Fruit fly (Drosophila melanogaster) whole organism, wandering third instar larva: ENCODE data around the gene Tsp3A.

ENCODE experiments used
- Abd-B ChIP-seq: fragments of >200 bp; optimal IDR thresholded peaks from 2 replicates; lab custom pipeline; 2017; ENCODE audit warnings: missing biosample characterization, missing genetic modification characterization
- CG32264 ChIP-seq: fragments of 200-800 bp; sonication (Bioruptor generic); optimal IDR thresholded peaks from 2 replicates; lab custom pipeline; 2016; ENCODE audit warnings: missing biosample characterization, missing genetic modification characterization
- CG9705 ChIP-seq: fragments of 200-800 bp; sonication (Bioruptor generic); optimal IDR thresholded peaks from 2 replicates; lab custom pipeline; 2018; ENCODE audit warnings: missing biosample characterization, mild to moderate bottlenecking, missing genetic modification characterization
- CrebA ChIP-seq: fragments of 200-800 bp; sonication (Bioruptor generic); optimal IDR thresholded peaks from 2 replicates; lab custom pipeline; 2016; ENCODE audit warnings: missing biosample characterization, mild to moderate bottlenecking, missing genetic modification characterization, borderline replicate concordance
- Dfd ChIP-seq: fragments of >200 bp; optimal IDR thresholded peaks from 2 replicates; lab custom pipeline; 2017; ENCODE audit warnings: missing biosample characterization, missing genetic modification characterization
- GATAd ChIP-seq: sonication (Bioruptor generic); optimal IDR thresholded peaks from 2 replicates; lab custom pipeline; 2016; ENCODE audit warnings: missing biosample characterization, missing genetic modification characterization
- HLH106 ChIP-seq: fragments of 200-800 bp; optimal IDR thresholded peaks from 3 replicates; lab custom pipeline; 2019; ENCODE audit warnings: missing biosample characterization, mild to moderate bottlenecking, missing genetic modification characterization, moderate library complexity
- Hnf4 ChIP-seq: fragments of 200-800 bp; sonication (Bioruptor generic); optimal IDR thresholded peaks from 2 replicates; lab custom pipeline; 2016; ENCODE audit warnings: missing biosample characterization, mild to moderate bottlenecking, missing genetic modification characterization
- Hr78 ChIP-seq: fragments of >200 bp; optimal IDR thresholded peaks from 2 replicates; lab custom pipeline; 2017; ENCODE audit warnings: missing biosample characterization, missing genetic modification characterization
- Hr83 ChIP-seq: fragments of 200-300 bp; sonication (Bioruptor generic); optimal IDR thresholded peaks from 2 replicates; lab custom pipeline; 2016; ENCODE audit warnings: missing biosample characterization, mild to moderate bottlenecking, missing genetic modification characterization, moderate library complexity; ENCODE audit not compliant: poor library complexity, severe bottlenecking
- Jra ChIP-seq: sonication (Bioruptor generic); optimal IDR thresholded peaks from 2 replicates; lab custom pipeline; 2016; ENCODE audit warnings: missing biosample characterization, missing genetic modification characterization
- Mio ChIP-seq: sonication (Bioruptor generic); optimal IDR thresholded peaks from 2 replicates; lab custom pipeline; 2016; ENCODE audit warnings: missing biosample characterization, missing genetic modification characterization
- Myc ChIP-seq: fragments of >200 bp; optimal IDR thresholded peaks from 2 replicates; lab custom pipeline; 2017
- N ChIP-seq: fragments of >200 bp; optimal IDR thresholded peaks from 2 replicates; lab custom pipeline; 2018; ENCODE audit warnings: missing biosample characterization, missing external identifiers, missing genetic modification characterization
- OdsH ChIP-seq: fragments of 200-800 bp; sonication (Bioruptor generic); optimal IDR thresholded peaks from 2 replicates; lab custom pipeline; 2016; ENCODE audit warnings: missing biosample characterization, mild to moderate bottlenecking, missing genetic modification characterization
- Rel ChIP-seq, 2 experiments: fragments of 200-800 bp; sonication (Bioruptor generic) in 1 of 2; optimal IDR thresholded peaks; 2 replicates in 1 of 2; 3 replicates in 1 of 2; lab custom pipeline; 2016 to 2019; ENCODE audit warnings: mild to moderate bottlenecking in 2 of 2, missing biosample characterization in 2 of 2, missing genetic modification characterization in 2 of 2, moderate library complexity in 1 of 2
- Sp1 ChIP-seq: fragments of 200-800 bp; sonication (Bioruptor generic); optimal IDR thresholded peaks from 3 replicates; lab custom pipeline; 2019; ENCODE audit warnings: missing biosample characterization, mild to moderate bottlenecking, missing genetic modification characterization, moderate library complexity
- Vsx2 ChIP-seq: fragments of 200-300, 225-300 bp; sonication (Bioruptor generic); optimal IDR thresholded peaks from 2 replicates; lab custom pipeline; 2018; ENCODE audit warnings: missing biosample characterization, missing genetic modification characterization; ENCODE audit not compliant: partially characterized antibody
- br ChIP-seq: fragments of 200-800 bp; sonication (Bioruptor generic); optimal IDR thresholded peaks from 2 replicates; lab custom pipeline; 2016; ENCODE audit warnings: missing biosample characterization, missing genetic modification characterization
- brk ChIP-seq: fragments of 200-800 bp; sonication (Bioruptor generic); optimal IDR thresholded peaks from 2 replicates; lab custom pipeline; 2016; ENCODE audit warnings: missing biosample characterization, mild to moderate bottlenecking, missing genetic modification characterization
- dl ChIP-seq, 2 experiments: fragments of 175-275, 200-275 bp in 1 of 2; fragments of 200-275 bp in 1 of 2; sonication (Bioruptor generic); optimal IDR thresholded peaks; lab custom pipeline; 2018; ENCODE audit warnings: mild to moderate bottlenecking in 2 of 2, missing biosample characterization in 2 of 2, missing genetic modification characterization in 2 of 2, moderate library complexity in 2 of 2; ENCODE audit not compliant: partially characterized antibody in 2 of 2, insufficient read depth in 1 of 2
- dmrt93B ChIP-seq: fragments of 200-800 bp; sonication (Bioruptor generic); optimal IDR thresholded peaks from 2 replicates; lab custom pipeline; 2018; ENCODE audit warnings: missing biosample characterization, mild to moderate bottlenecking, missing genetic modification characterization
- dsf ChIP-seq: sonication (Bioruptor generic); optimal IDR thresholded peaks from 2 replicates; lab custom pipeline; 2016; ENCODE audit warnings: missing biosample characterization, missing genetic modification characterization, borderline replicate concordance
- ey ChIP-seq: fragments of 200-800 bp; sonication (Bioruptor generic); optimal IDR thresholded peaks from 2 replicates; lab custom pipeline; 2016; ENCODE audit warnings: missing biosample characterization, missing genetic modification characterization
- foxo ChIP-seq, 2 experiments: fragments of 200-800 bp; sonication (Bioruptor generic); optimal IDR thresholded peaks; 2 replicates in 1 of 2; 3 replicates in 1 of 2; lab custom pipeline; 2016 to 2017; ENCODE audit warnings: missing biosample characterization in 2 of 2, missing genetic modification characterization in 2 of 2
- fru ChIP-seq: fragments of 200-800 bp; sonication (Bioruptor generic); optimal IDR thresholded peaks from 3 replicates; lab custom pipeline; 2016; ENCODE audit warnings: missing biosample characterization, mild to moderate bottlenecking, missing genetic modification characterization
- h ChIP-seq: fragments of 200-800 bp; sonication (Bioruptor generic); optimal IDR thresholded peaks from 3 replicates; lab custom pipeline; 2016; ENCODE audit warnings: missing biosample characterization, mild to moderate bottlenecking, missing genetic modification characterization
- jim ChIP-seq: fragments of 175-275, 200-325 bp; sonication (Bioruptor generic); optimal IDR thresholded peaks from 2 replicates; lab custom pipeline; 2016; ENCODE audit warnings: missing biosample characterization, mild to moderate bottlenecking, missing genetic modification characterization
- lola ChIP-seq: fragments of >200 bp; optimal IDR thresholded peaks from 2 replicates; lab custom pipeline; 2017; ENCODE audit warnings: missing biosample characterization, missing genetic modification characterization
- pan ChIP-seq: fragments of >200 bp; optimal IDR thresholded peaks from 2 replicates; lab custom pipeline; 2017
- psq ChIP-seq: fragments of 200-800 bp; sonication (Bioruptor generic); optimal IDR thresholded peaks from 3 replicates; lab custom pipeline; 2017; ENCODE audit warnings: missing biosample characterization, mild to moderate bottlenecking, missing genetic modification characterization, moderate library complexity
- rgr ChIP-seq: fragments of 200-800 bp; sonication (Bioruptor generic); optimal IDR thresholded peaks from 3 replicates; lab custom pipeline; 2016; ENCODE audit warnings: missing biosample characterization, mild to moderate bottlenecking, missing genetic modification characterization
- sage ChIP-seq: fragments of 200-800 bp; sonication (Bioruptor generic); optimal IDR thresholded peaks from 2 replicates; lab custom pipeline; 2016; ENCODE audit warnings: missing biosample characterization, mild to moderate bottlenecking, missing genetic modification characterization
- sv ChIP-seq: fragments of 200-800 bp; sonication (Bioruptor generic); optimal IDR thresholded peaks from 3 replicates; lab custom pipeline; 2016; ENCODE audit warnings: missing biosample characterization, missing genetic modification characterization
- tai ChIP-seq: sonication (Bioruptor generic); optimal IDR thresholded peaks from 2 replicates; lab custom pipeline; 2016; ENCODE audit warnings: missing biosample characterization, missing genetic modification characterization
- woc ChIP-seq: sonication (Bioruptor generic); optimal IDR thresholded peaks from 2 replicates; lab custom pipeline; 2016; ENCODE audit warnings: missing biosample characterization, mild to moderate bottlenecking, missing genetic modification characterization

The Tsp3A gene

dm6 chrX:2651128-2651527 is 31.6 kb upstream of the Tsp3A start:
- TF ChIP-seq GATAd = no peak
- TF ChIP-seq woc (GFP tag; lab: Kevin White, UChicago) = no peak
- TF ChIP-seq Jra = no peak
- no peak for TF ChIP-seq Myc
- no peak for TF ChIP-seq dmrt93B (GFP tag; lab: Kevin White, UChicago)
- TF ChIP-seq CrebA = no peak
- no peak for TF ChIP-seq sv (GFP tag; lab: Kevin White, UChicago)
- TF ChIP-seq Vsx2 (GFP tag; lab: Kevin White, UChicago) = no peak
- no peak for TF ChIP-seq CG32264 (GFP tag; lab: Kevin White, UChicago)

- peak; percentile 43 for TF ChIP-seq h (GFP tag; lab: Kevin White, UChicago)
- no peak for TF ChIP-seq rgr (GFP tag; lab: Kevin White, UChicago)
- TF ChIP-seq, all 38 proteins: peak for 1
These were observed 29.4 kb upstream of the Tsp3A start for dm6 chrX:2648959-2649358.

dm6 chrX:2647950-2648613 is 28.5 kb upstream of the Tsp3A start:
- TF ChIP-seq ey (GFP tag; lab: Kevin White, UChicago) = peak; percentile 67
- peak; percentile 74 for TF ChIP-seq Sp1 (GFP tag; lab: Kevin White, UChicago)
- peak; percentile 7 for TF ChIP-seq dsf (GFP tag; lab: Kevin White, UChicago)
- no peak for TF ChIP-seq CrebA
- TF ChIP-seq sv (GFP tag; lab: Kevin White, UChicago) = no peak
- TF ChIP-seq h (GFP tag; lab: Kevin White, UChicago) = peak; percentile 65
- no peak for TF ChIP-seq Jra
- peak; percentile 44 for TF ChIP-seq Hnf4
- peak; percentile 68 for TF ChIP-seq rgr (GFP tag; lab: Kevin White, UChicago)
- TF ChIP-seq HLH106 (tag; lab: Kevin White, UChicago) = peak; percentile 82
- peak; percentile 9 for TF ChIP-seq Dfd
- TF ChIP-seq brk (GFP tag; lab: Kevin White, UChicago) = no peak
- peak; percentile 62 for TF ChIP-seq dmrt93B (GFP tag; lab: Kevin White, UChicago)
- no peak for TF ChIP-seq GATAd
- peak; percentile 44 for TF ChIP-seq CG32264 (GFP tag; lab: Kevin White, UChicago)
- no peak for TF ChIP-seq jim (GFP tag; lab: Kevin White, UChicago)
- TF ChIP-seq tai (GFP tag; lab: Kevin White, UChicago) = no peak
- TF ChIP-seq pan (lab: Kevin White, UChicago) = no peak
- peak; percentile 64 for TF ChIP-seq CG9705 (GFP tag; lab: Kevin White, UChicago)
- no peak for TF ChIP-seq sage (GFP tag; lab: Kevin White, UChicago)
- no peak for TF ChIP-seq Mio
- TF ChIP-seq Vsx2 (GFP tag; lab: Kevin White, UChicago) = no peak
- no peak for TF ChIP-seq Rel (GFP tag; optimal IDR thresholded peaks at IDR 0.05; lab: Kevin White, UChicago)
- TF ChIP-seq Rel (tag; optimal IDR thresholded peaks at IDR 0.05; lab: Kevin White, UChicago) = peak; percentile 83
- TF ChIP-seq foxo (GFP tag; optimal IDR thresholded peaks at IDR 0.05; lab: Kevin White, UChicago) = peak in 1 of 2 experiments; percentile 25
- TF ChIP-seq psq (GFP tag; lab: Kevin White, UChicago) = peak; percentile 28
- peak; percentile 58 for TF ChIP-seq fru (GFP tag; lab: Kevin White, UChicago)
- TF ChIP-seq br (GFP tag; lab: Kevin White, UChicago) = peak; percentile 78
- TF ChIP-seq woc (GFP tag; lab: Kevin White, UChicago) = no peak

- TF ChIP-seq fru (GFP tag; lab: Kevin White, UChicago) = peak; percentile 91
- TF ChIP-seq dmrt93B (GFP tag; lab: Kevin White, UChicago) = peak; percentile 75
- peak; percentile 78 for TF ChIP-seq CG32264 (GFP tag; lab: Kevin White, UChicago)
- TF ChIP-seq sage (GFP tag; lab: Kevin White, UChicago) = peak; percentile 74
- no peak for TF ChIP-seq N (GFP tag; lab: Kevin White, UChicago)
- no peak for TF ChIP-seq pan (lab: Kevin White, UChicago)
- peak; percentile 61 for TF ChIP-seq brk (GFP tag; lab: Kevin White, UChicago)
- TF ChIP-seq Hnf4 = peak; percentile 83
- no peak for TF ChIP-seq Dfd
- no peak for TF ChIP-seq Myc
- TF ChIP-seq lola = no peak
- peak; percentile 45 for TF ChIP-seq sv (GFP tag; lab: Kevin White, UChicago)
- TF ChIP-seq psq (GFP tag; lab: Kevin White, UChicago) = peak; percentile 76
- no peak for TF ChIP-seq GATAd
- no peak for TF ChIP-seq Abd-B (GFP tag; lab: Kevin White, UChicago)
- TF ChIP-seq HLH106 (tag; lab: Kevin White, UChicago) = peak; percentile 87
- TF ChIP-seq br (GFP tag; lab: Kevin White, UChicago) = peak; percentile 83
- TF ChIP-seq OdsH (GFP tag; lab: Kevin White, UChicago) = peak; percentile 83
- no peak for TF ChIP-seq Mio
- TF ChIP-seq CG9705 (GFP tag; lab: Kevin White, UChicago) = peak; percentile 76
- no peak for TF ChIP-seq Hr83 (GFP tag; lab: Kevin White, UChicago)
- TF ChIP-seq jim (GFP tag; lab: Kevin White, UChicago) = no peak
- peak; percentile 58 for TF ChIP-seq tai (GFP tag; lab: Kevin White, UChicago)
- TF ChIP-seq dsf (GFP tag; lab: Kevin White, UChicago) = no peak
- TF ChIP-seq rgr (GFP tag; lab: Kevin White, UChicago) = peak; percentile 84
- TF ChIP-seq Vsx2 (GFP tag; lab: Kevin White, UChicago) = no peak
- TF ChIP-seq CrebA = peak; percentile 6
- no peak for TF ChIP-seq Hr78 (GFP tag; lab: Kevin White, UChicago)
- peak; percentile 87 for TF ChIP-seq h (GFP tag; lab: Kevin White, UChicago)
- peak; percentile 87 for TF ChIP-seq ey (GFP tag; lab: Kevin White, UChicago)
- TF ChIP-seq foxo (GFP tag; optimal IDR thresholded peaks at IDR 0.05; lab: Kevin White, UChicago) = peak; percentile 41 to 90
- no peak for TF ChIP-seq dl (GFP tag; optimal IDR thresholded peaks at IDR 0.05; lab: Kevin White, UChicago; ENCODE audit: insufficient read depth in 1 of 2, partially characterized antibody in 2 of 2)
- TF ChIP-seq Jra = peak; percentile 53
- TF ChIP-seq Sp1 (GFP tag; lab: Kevin White, UChicago) = peak; percentile 83
These were observed 27.9 kb upstream of the Tsp3A start for dm6 chrX:2647472-2647883.
